Fruit fly (Drosophila melanogaster): ENCODE data around the gene CG14443.

The CG14443 gene

dm6 chrX:6590681-6591289, 43.0 kb upstream of the CG14443 start, which contains the start of gene Pat1 (continued):
- TF ChIP-seq CG17361 (GFP tag; IDR thresholded peaks at IDR 0.05) (no peak), Bdp1 (GFP tag; optimal IDR thresholded peaks at IDR 0.05) (no peak), dati (GFP tag; IDR thresholded peaks at IDR 0.05) (no peak), CG3995 (GFP tag; optimal IDR thresholded peaks at IDR 0.05) (peak; percentile 28), Usf (GFP tag; optimal IDR thresholded peaks at IDR 0.05) (no peak), CG17186 (GFP tag; optimal IDR thresholded peaks at IDR 0.05) (peak; percentile 93), bigmax (GFP tag; optimal IDR thresholded peaks at IDR 0.05) (no peak), CG12744 (GFP tag; optimal IDR thresholded peaks at IDR 0.05) (peak; percentile 12), CG10274 (GFP tag; optimal IDR thresholded peaks at IDR 0.05) (no peak), Nf-YB (GFP tag; optimal IDR thresholded peaks at IDR 0.05) (no peak), Ravus (GFP tag; IDR thresholded peaks at IDR 0.05) (no peak), CG7745 (tag; optimal IDR thresholded peaks at IDR 0.05) (peak; percentile 8), CG30020 (tag; optimal IDR thresholded peaks at IDR 0.05) (peak; percentile 41), ci (GFP tag; IDR thresholded peaks at IDR 0.05) (0 out of 3 replicates have a peak, but pooled peaks have one; percentile 25), Bgb (GFP tag; IDR thresholded peaks at IDR 0.05; ENCODE audit: partially characterized antibody) (peak; percentile 95), cwo (GFP tag; optimal IDR thresholded peaks at IDR 0.05) (no peak), Lpt (GFP tag; optimal IDR thresholded peaks at IDR 0.05) (no peak), cato (GFP tag; optimal IDR thresholded peaks at IDR 0.05; ENCODE audit: borderline replicate concordance) (no peak), Nf-YC (tag; optimal IDR thresholded peaks at IDR 0.05) (peak; percentile 6), sqz (GFP tag; optimal IDR thresholded peaks at IDR 0.05) (no peak), Max (GFP tag; optimal IDR thresholded peaks at IDR 0.05) (no peak), NC2β (GFP tag; optimal IDR thresholded peaks at IDR 0.05) (peak; percentile 27), CG2202 (tag; optimal IDR thresholded peaks at IDR 0.05) (no peak), tap (tag; optimal IDR thresholded peaks at IDR 0.05) (no peak), knrl (GFP tag; IDR thresholded peaks at IDR 0.05; ENCODE audit: partially characterized antibody) (peak; percentile 87), CG16779 (GFP tag; IDR thresholded peaks at IDR 0.05) (no peak), eyg (GFP tag; optimal IDR thresholded peaks at IDR 0.05) (no peak), CG17829 (tag; optimal IDR thresholded peaks at IDR 0.05) (peak; percentile 38), pzg (GFP tag; optimal IDR thresholded peaks at IDR 0.05) (peak; percentile 94), Abd-B (GFP tag; optimal IDR thresholded peaks at IDR 0.05) (no peak), chm (GFP tag; IDR thresholded peaks at IDR 0.05) (no peak), Rx (GFP tag; IDR thresholded peaks at IDR 0.05) (no peak), ATbp (GFP tag; optimal IDR thresholded peaks at IDR 0.05) (no peak), CG12155 (GFP tag; optimal IDR thresholded peaks at IDR 0.05) (peak; percentile 96), cas (GFP tag; IDR thresholded peaks at IDR 0.05) (no peak), Camta (GFP tag; optimal IDR thresholded peaks at IDR 0.05) (peak; percentile 29), CG7271 (tag; optimal IDR thresholded peaks at IDR 0.05) (no peak), Aef1 (GFP tag; IDR thresholded peaks at IDR 0.05) (no peak), CG7963 (GFP tag; IDR thresholded peaks at IDR 0.05; ENCODE audit: partially characterized antibody) (peak; percentile 82), Myb (GFP tag; optimal IDR thresholded peaks at IDR 0.05) (peak; percentile 76), zfh2 (GFP tag; optimal IDR thresholded peaks at IDR 0.05) (no peak), PHDP (tag; optimal IDR thresholded peaks at IDR 0.05) (peak; percentile 11), CG12071 (GFP tag; optimal IDR thresholded peaks at IDR 0.05) (no peak), CG11723 (GFP tag; optimal IDR thresholded peaks at IDR 0.05) (peak; percentile 58), HHEX (GFP tag; optimal IDR thresholded peaks at IDR 0.05) (no peak), Eip74EF (GFP tag; optimal IDR thresholded peaks at IDR 0.05) (peak in 1 of 2 experiments; percentile 5), CG7357 (GFP tag; IDR thresholded peaks at IDR 0.05) (no peak), jing (GFP tag; optimal IDR thresholded peaks at IDR 0.05) (no peak), mam (GFP tag; optimal IDR thresholded peaks at IDR 0.05) (peak; percentile 18), nerfin-2 (GFP tag; IDR thresholded peaks at IDR 0.05; ENCODE audit: partially characterized antibody) (peak; percentile 63)

Measured in whole organism, embryonic.